Worm (Caenorhabditis elegans): ENCODE data around the gene R08D7.4.

DNA sequence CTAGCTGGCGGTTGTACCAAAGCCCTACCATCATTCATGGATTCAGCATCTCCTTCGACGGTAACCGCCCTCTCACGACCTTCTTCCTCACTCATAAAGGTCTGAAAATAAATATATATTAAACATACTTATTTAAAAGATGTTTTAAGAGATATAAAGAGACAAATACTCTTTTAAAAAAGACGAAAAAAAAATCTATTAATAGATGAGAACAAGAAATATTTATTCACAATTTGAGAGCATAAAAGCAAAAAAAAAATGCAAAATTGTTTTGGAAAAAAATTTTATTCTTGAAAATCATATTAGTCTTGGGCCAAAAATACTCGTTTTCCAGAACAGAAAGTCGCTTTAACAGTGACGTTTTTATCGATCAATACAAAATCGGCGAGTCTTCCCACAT lies 25.0 kb downstream of the R08D7.4 start, which contains the start of gene skat-1:
- TF ChIP-seq snpc-4 (tag; optimal IDR thresholded peaks at IDR 0.05) (no peak), rbr-2 (tag; optimal IDR thresholded peaks at IDR 0.05) (no peak), egl-27 (tag; optimal IDR thresholded peaks at IDR 0.05) (no peak), lsy-2 (tag; optimal IDR thresholded peaks at IDR 0.05) (no peak)
